Worm (Caenorhabditis elegans) whole organism, L2 larva: ENCODE results near the gene F41H10.2.
A peak's percentile ranks its signal among the peaks of the same experiment; 100 is the strongest.

Experiments used
- C34F6.9 ChIP-seq: fragments of 150-350 bp; optimal IDR thresholded peaks from 2 replicates; lab custom pipeline; 2014; ENCODE audit warnings: missing biosample characterization, missing genetic modification characterization
- aly-2 ChIP-seq: fragments of 150-350 bp; optimal IDR thresholded peaks from 2 replicates; lab custom pipeline; 2014; ENCODE audit warnings: missing biosample characterization, missing genetic modification characterization
- ama-1 ChIP-seq: fragments of 150-350 bp; optimal IDR thresholded peaks from 2 replicates; lab custom pipeline; 2018; ENCODE audit warnings: inconsistent platforms
- blmp-1 ChIP-seq: sonication (generic microtip); optimal IDR thresholded peaks from 2 replicates; lab custom pipeline; 2017; ENCODE audit warnings: missing genetic modification characterization, mild to moderate bottlenecking, missing compliant biosample characterization, antibody characterized with exemption, moderate library complexity; ENCODE audit not compliant: insufficient read depth
- ceh-16 ChIP-seq: fragments of 150-350 bp; optimal IDR thresholded peaks from 2 replicates; lab custom pipeline; 2014; ENCODE audit warnings: missing biosample characterization, missing genetic modification characterization
- crh-2 ChIP-seq: sonication (generic microtip); optimal IDR thresholded peaks from 2 replicates; lab custom pipeline; 2017; ENCODE audit warnings: missing biosample characterization, missing genetic modification characterization
- elt-3 ChIP-seq: sonication (generic microtip); optimal IDR thresholded peaks from 2 replicates; lab custom pipeline; 2017; ENCODE audit warnings: missing biosample characterization, missing genetic modification characterization
- fos-1 ChIP-seq: fragments of 150-350 bp; optimal IDR thresholded peaks from 2 replicates; lab custom pipeline; 2014; ENCODE audit warnings: missing biosample characterization, missing genetic modification characterization
- gmeb-1 ChIP-seq: fragments of 150-350 bp; optimal IDR thresholded peaks from 2 replicates; lab custom pipeline; 2014; ENCODE audit warnings: missing biosample characterization, missing genetic modification characterization
- lin-13 ChIP-seq: fragments of 150-350 bp; optimal IDR thresholded peaks from 2 replicates; lab custom pipeline; 2014; ENCODE audit warnings: missing biosample characterization, missing genetic modification reagents, missing genetic modification characterization
- lin-39 ChIP-seq: fragments of 150-350 bp; optimal IDR thresholded peaks from 2 replicates; lab custom pipeline; 2014; ENCODE audit warnings: missing biosample characterization, missing genetic modification reagents, missing genetic modification characterization
- lsy-2 ChIP-seq, 2 experiments: fragments of 150-350 bp in 1 of 2; sonication (generic microtip) in 1 of 2; optimal IDR thresholded peaks; 2 replicates each; lab custom pipeline; 2014 to 2017; ENCODE audit warnings: missing biosample characterization in 2 of 2, missing genetic modification characterization in 2 of 2
- mab-5 ChIP-seq: fragments of 150-350 bp; optimal IDR thresholded peaks from 2 replicates; lab custom pipeline; 2014; ENCODE audit warnings: missing biosample characterization, missing genetic modification characterization
- mbf-1 ChIP-seq: sonication (generic microtip); optimal IDR thresholded peaks from 2 replicates; lab custom pipeline; 2017; ENCODE audit warnings: missing biosample characterization, missing genetic modification characterization
- nhr-10 ChIP-seq: sonication (generic microtip); optimal IDR thresholded peaks from 2 replicates; lab custom pipeline; 2017; ENCODE audit warnings: missing biosample characterization, missing genetic modification characterization
- nhr-12 ChIP-seq: fragments of 150-350 bp; optimal IDR thresholded peaks from 2 replicates; lab custom pipeline; 2014; ENCODE audit warnings: missing biosample characterization, missing genetic modification characterization
- nhr-129 ChIP-seq: fragments of 150-350 bp; optimal IDR thresholded peaks from 2 replicates; lab custom pipeline; 2014; ENCODE audit warnings: missing biosample characterization, missing genetic modification characterization
- nhr-23 ChIP-seq: fragments of 150-350 bp; optimal IDR thresholded peaks from 2 replicates; lab custom pipeline; 2014; ENCODE audit warnings: missing biosample characterization, missing genetic modification reagents, missing genetic modification characterization
- nhr-237 ChIP-seq: fragments of 150-350 bp; optimal IDR thresholded peaks from 2 replicates; lab custom pipeline; 2014; ENCODE audit warnings: missing biosample characterization, missing genetic modification characterization
- nhr-25 ChIP-seq: fragments of 150-350 bp; sonication (generic microtip); optimal IDR thresholded peaks from 3 replicates; lab custom pipeline; 2014; ENCODE audit warnings: missing biosample characterization, missing genetic modification characterization
- nhr-6 ChIP-seq: fragments of 150-350 bp; optimal IDR thresholded peaks from 2 replicates; lab custom pipeline; 2014; ENCODE audit warnings: missing biosample characterization, missing genetic modification characterization
- peb-1 ChIP-seq: fragments of 150-350 bp; optimal IDR thresholded peaks from 2 replicates; lab custom pipeline; 2014; ENCODE audit warnings: missing biosample characterization, missing genetic modification characterization
- skn-1 ChIP-seq: sonication (generic microtip); optimal IDR thresholded peaks from 2 replicates; lab custom pipeline; 2017; ENCODE audit warnings: missing biosample characterization, missing genetic modification characterization
- sma-3 ChIP-seq: sonication (generic microtip); optimal IDR thresholded peaks from 2 replicates; lab custom pipeline; 2016; ENCODE audit warnings: missing genetic modification reagents, missing genetic modification characterization, missing compliant biosample characterization
- sma-9 ChIP-seq, 2 experiments: fragments of 150-350 bp in 1 of 2; sonication (generic microtip) in 1 of 2; optimal IDR thresholded peaks; 2 replicates each; lab custom pipeline; 2014 to 2016; ENCODE audit warnings: missing genetic modification characterization in 2 of 2, mild to moderate bottlenecking in 1 of 2, missing biosample characterization in 1 of 2, missing compliant biosample characterization in 1 of 2, missing genetic modification reagents in 1 of 2, moderate library complexity in 1 of 2
- snpc-4 ChIP-seq: fragments of 150-350 bp; optimal IDR thresholded peaks from 2 replicates; lab custom pipeline; 2014; ENCODE audit warnings: missing biosample characterization, missing genetic modification characterization
- unc-39 ChIP-seq: fragments of 150-350 bp; optimal IDR thresholded peaks from 2 replicates; lab custom pipeline; 2014; ENCODE audit warnings: missing biosample characterization, missing genetic modification characterization
- unc-55 ChIP-seq: fragments of 150-350 bp; sonication (generic microtip); optimal IDR thresholded peaks from 3 replicates; lab custom pipeline; 2014; ENCODE audit warnings: missing biosample characterization, missing genetic modification reagents, missing genetic modification characterization
- zag-1 ChIP-seq: fragments of 150-350 bp; optimal IDR thresholded peaks from 2 replicates; lab custom pipeline; 2014; ENCODE audit warnings: missing biosample characterization, missing genetic modification characterization
- ztf-1 ChIP-seq: fragments of 200-800 bp; sonication (Bioruptor generic); conservative IDR thresholded peaks from 2 replicates; pipeline ENCODE4 v1.3.6; 2022; ENCODE audit warnings: missing genetic modification characterization, missing compliant biosample characterization
- ztf-11 ChIP-seq: sonication (generic microtip); optimal IDR thresholded peaks from 2 replicates; lab custom pipeline; 2017; ENCODE audit warnings: missing biosample characterization, missing genetic modification characterization
- ztf-4 ChIP-seq: fragments of 150-350 bp; optimal IDR thresholded peaks from 2 replicates; lab custom pipeline; 2014; ENCODE audit warnings: missing biosample characterization, missing genetic modification characterization

Gene F41H10.2

DNA sequence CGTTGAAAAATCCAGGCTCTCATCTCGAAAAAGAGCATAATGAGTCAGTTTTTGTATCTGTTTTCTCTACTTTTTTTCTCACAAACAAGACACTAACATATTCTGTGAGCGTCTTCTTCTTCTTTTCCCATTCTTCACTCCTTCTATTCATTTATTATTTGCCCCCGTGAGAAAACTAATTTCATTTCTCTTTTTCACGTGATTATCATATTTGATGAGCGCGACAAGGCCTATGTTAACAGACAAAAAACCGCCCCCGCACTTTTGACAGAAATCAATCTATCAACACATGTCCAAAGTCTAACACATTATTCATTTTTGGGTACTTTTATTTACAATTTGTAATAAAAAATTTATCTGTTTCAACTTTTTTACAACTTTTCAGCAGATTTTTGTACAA is 43.8 kb upstream of the F41H10.2 start:
- TF ChIP-seq ztf-4, result no peak
- peak; percentile 8 for TF ChIP-seq sma-9 (GFP tag; optimal IDR thresholded peaks at IDR 0.05; lab: Kevin White, UChicago)
- TF ChIP-seq sma-9 (tag; optimal IDR thresholded peaks at IDR 0.05; lab: Kevin White, UChicago), result no peak
- TF ChIP-seq gmeb-1 (tag; lab: Kevin White, UChicago), result no peak
- TF ChIP-seq blmp-1 (tag; lab: Kevin White, UChicago), result peak; percentile 3
- TF ChIP-seq C34F6.9 (tag; lab: Kevin White, UChicago), result no peak
- peak; percentile 18 for TF ChIP-seq sma-3 (GFP tag; lab: Kevin White, UChicago)
- TF ChIP-seq nhr-25 (tag; lab: Kevin White, UChicago), result peak; percentile 4
- peak; percentile 4 for TF ChIP-seq crh-2
- no peak for TF ChIP-seq ztf-1 (GFP tag; lab: Robert Waterston, UW)

DNA sequence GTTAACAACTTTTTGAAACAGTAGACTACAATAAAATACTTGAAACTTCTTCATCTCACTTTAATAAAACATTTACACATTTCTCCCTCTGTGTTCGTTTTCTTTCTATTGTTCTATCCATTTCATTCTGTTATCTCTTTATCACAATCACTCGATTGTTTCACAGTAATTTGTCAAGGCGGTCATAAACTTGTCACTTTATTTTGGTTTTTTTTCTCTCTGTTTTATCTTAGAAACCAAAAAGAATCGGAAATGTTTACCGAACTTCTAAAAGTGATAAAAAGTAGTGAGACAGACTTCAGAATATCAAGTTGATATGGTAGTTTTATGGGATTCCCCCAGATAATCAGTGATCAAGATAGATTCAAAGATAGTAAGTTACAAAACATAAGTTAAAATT is 42.2 kb upstream of the F41H10.2 start, which contains the start of gene Y4C6B.2:
Gene Y4C6B.2, plus strand, starts transcription at position 320 of the 400 bp plus-strand sequence.
- TF ChIP-seq unc-55 (GFP tag; lab: Kevin White, UChicago), result no peak

ce11 chrIV:5344168-5344567 is 37.3 kb upstream of the F41H10.2 start:
- no peak for TF ChIP-seq lin-39 (tag; lab: Kevin White, UChicago)
- peak; percentile 24 for TF ChIP-seq lin-13 (GFP tag; lab: Kevin White, UChicago)
- no peak for TF ChIP-seq aly-2 (tag; lab: Kevin White, UChicago)
- TF ChIP-seq nhr-25 (tag; lab: Kevin White, UChicago), result no peak
- peak; percentile 48 for TF ChIP-seq crh-2
- TF ChIP-seq snpc-4, result no peak
- peak; percentile 13 for TF ChIP-seq fos-1
- no peak for TF ChIP-seq nhr-129
- TF ChIP-seq ceh-16 (tag; lab: Kevin White, UChicago), result no peak
- no peak for TF ChIP-seq unc-55 (GFP tag; lab: Kevin White, UChicago)
- TF ChIP-seq nhr-6 (tag; lab: Kevin White, UChicago), result no peak
- TF ChIP-seq gmeb-1 (tag; lab: Kevin White, UChicago), result no peak
- TF ChIP-seq sma-3 (GFP tag; lab: Kevin White, UChicago), result peak; percentile 60
- no peak for TF ChIP-seq blmp-1 (tag; lab: Kevin White, UChicago)
- TF ChIP-seq peb-1 (tag; lab: Kevin White, UChicago), result no peak
- TF ChIP-seq sma-9 (GFP tag; optimal IDR thresholded peaks at IDR 0.05; lab: Kevin White, UChicago), result no peak
- TF ChIP-seq sma-9 (tag; optimal IDR thresholded peaks at IDR 0.05; lab: Kevin White, UChicago), result no peak
- no peak for TF ChIP-seq elt-3
- TF ChIP-seq, all 48 proteins: peak for 4

- peak; percentile 68 for TF ChIP-seq fos-1
Observed at ce11 chrIV:5350480-5351193, 30.8 kb upstream of the F41H10.2 start, which contains the start of gene gba-4. TSS of gene gba-4 (minus strand) at chrIV:5350897.

- TF ChIP-seq unc-55 (GFP tag; lab: Kevin White, UChicago), result no peak
- TF ChIP-seq nhr-237 (tag; lab: Kevin White, UChicago), result no peak
- TF ChIP-seq peb-1 (tag; lab: Kevin White, UChicago), result no peak
- TF ChIP-seq gmeb-1 (tag; lab: Kevin White, UChicago), result no peak
- TF ChIP-seq skn-1, result no peak
- TF ChIP-seq sma-3 (GFP tag; lab: Kevin White, UChicago), result no peak
- TF ChIP-seq ceh-16 (tag; lab: Kevin White, UChicago), result no peak
- TF ChIP-seq mab-5 (tag; lab: Kevin White, UChicago), result no peak
- no peak for TF ChIP-seq lsy-2 (tag; optimal IDR thresholded peaks at IDR 0.05; lab: Kevin White, UChicago)
- TF ChIP-seq nhr-129, result no peak
- no peak for TF ChIP-seq sma-9 (GFP tag; optimal IDR thresholded peaks at IDR 0.05; lab: Kevin White, UChicago)
- no peak for TF ChIP-seq sma-9 (tag; optimal IDR thresholded peaks at IDR 0.05; lab: Kevin White, UChicago)
- no peak for TF ChIP-seq C34F6.9 (tag; lab: Kevin White, UChicago)
- TF ChIP-seq ztf-11 (tag; lab: Kevin White, UChicago), result no peak
- no peak for TF ChIP-seq mbf-1 (tag; lab: Kevin White, UChicago)
Observed at ce11 chrIV:5353364-5353763, 28.1 kb upstream of the F41H10.2 start, which contains the start of gene Y4C6B.7. TSS of gene Y4C6B.7 (minus strand) at chrIV:5353464.

DNA sequence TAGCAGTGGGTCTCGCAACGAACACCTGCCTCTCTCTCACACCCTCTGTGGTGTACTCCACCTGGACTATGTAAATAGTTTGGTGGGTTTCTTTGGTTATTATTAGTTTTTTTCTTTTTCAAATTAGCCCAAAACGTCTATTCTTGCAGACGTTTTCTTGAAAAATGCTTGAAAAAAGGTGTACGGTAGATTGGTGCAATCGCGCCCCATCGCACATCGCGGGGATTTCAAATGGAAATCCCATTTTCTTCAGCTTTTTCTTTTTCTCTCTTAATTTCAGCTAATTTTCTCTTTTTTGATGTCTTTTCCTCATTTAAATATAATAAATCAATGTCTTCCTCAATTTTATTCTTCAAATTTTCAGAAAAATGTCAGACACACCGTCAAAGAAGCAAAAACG is 27.3 kb upstream of the F41H10.2 start, which contains the start of gene Y4C6B.1:
Gene Y4C6B.1, plus strand, starts transcription at position 365 of the 400 bp plus-strand sequence.
- no peak for TF ChIP-seq mab-5 (tag; lab: Kevin White, UChicago)
- no peak for TF ChIP-seq peb-1 (tag; lab: Kevin White, UChicago)
- TF ChIP-seq skn-1, result no peak
- no peak for TF ChIP-seq nhr-23 (tag; lab: Kevin White, UChicago)
- no peak for TF ChIP-seq ama-1 (lab: Kevin White, UChicago)
- no peak for TF ChIP-seq ceh-16 (tag; lab: Kevin White, UChicago)
- no peak for TF ChIP-seq zag-1 (tag; lab: Kevin White, UChicago)
- no peak for TF ChIP-seq snpc-4
- no peak for TF ChIP-seq elt-3
- no peak for TF ChIP-seq mbf-1 (tag; lab: Kevin White, UChicago)
- peak in 1 of 2 experiments; percentile 87 for TF ChIP-seq lsy-2 (tag; optimal IDR thresholded peaks at IDR 0.05; lab: Kevin White, UChicago)
- no peak for TF ChIP-seq crh-2
- TF ChIP-seq unc-55 (GFP tag; lab: Kevin White, UChicago), result peak; percentile 16
- no peak for TF ChIP-seq nhr-12 (tag; lab: Kevin White, UChicago)
- TF ChIP-seq unc-39, result no peak
- TF ChIP-seq nhr-10 (tag; lab: Kevin White, UChicago), result no peak
- TF ChIP-seq aly-2 (tag; lab: Kevin White, UChicago), result no peak
